Fruit fly (Drosophila melanogaster) S2 (cell line): ENCODE data around the gene CG1835.

Source experiments
- CG8478 ChIP-seq: fragments of >200 bp; optimal IDR thresholded peaks from 2 replicates; lab custom pipeline; 2018
- CTCF ChIP-seq, 2 experiments: fragments of >200 bp; optimal IDR thresholded peaks; 2 replicates each; lab custom pipeline; 2018

- TF ChIP-seq CTCF (optimal IDR thresholded peaks at IDR 0.05; lab: Kevin White, UChicago) (no peak), CG8478 (lab: Kevin White, UChicago) (no peak)
Measured at dm6 chrX:20662919-20663557, 1.3 kb downstream of the CG1835 start.
